Fruit fly (Drosophila melanogaster) whole organism, embryonic: ENCODE measurements around the gene CG13315.
A peak's percentile ranks its signal among the peaks of the same experiment; 100 is the strongest.

Experiments
- Atf3 ChIP-seq: fragments of 200-800 bp; sonication (Bioruptor generic); optimal IDR thresholded peaks from 3 replicates; lab custom pipeline; 2016; ENCODE audit warnings: missing biosample characterization, missing genetic modification characterization
- Bgb ChIP-seq: fragments of 200-800 bp; sonication (Bioruptor generic); IDR thresholded peaks from 2 replicates; pipeline ENCODE4 v1.3.6; 2022; ENCODE audit warnings: missing biosample characterization, missing genetic modification characterization; ENCODE audit not compliant: partially characterized antibody
- CG11247 ChIP-seq: fragments of 200-800 bp; sonication (Bioruptor generic); IDR thresholded peaks from 2 replicates; pipeline ENCODE4 v1.3.6; 2022; ENCODE audit warnings: missing biosample characterization, missing genetic modification characterization
- CG12071 ChIP-seq: fragments of 200-800 bp; sonication (Bioruptor generic); optimal IDR thresholded peaks from 3 replicates; lab custom pipeline; 2018; ENCODE audit warnings: missing biosample characterization, mild to moderate bottlenecking, missing genetic modification characterization
- CG12236 ChIP-seq: fragments of 200-800 bp; sonication (Bioruptor generic); optimal IDR thresholded peaks from 2 replicates; lab custom pipeline; 2016; ENCODE audit warnings: missing biosample characterization, missing genetic modification characterization
- CG13624 ChIP-seq: fragments of 200-800 bp; sonication (Bioruptor generic); optimal IDR thresholded peaks from 2 replicates; lab custom pipeline; 2016; ENCODE audit warnings: missing biosample characterization, missing genetic modification characterization
- CG14860 ChIP-seq: fragments of 200-800 bp; sonication (Bioruptor generic); IDR thresholded peaks from 3 replicates; pipeline ENCODE4 v1.3.6; 2022; ENCODE audit warnings: missing biosample characterization, missing genetic modification characterization; ENCODE audit not compliant: partially characterized antibody
- CG15696 ChIP-seq: fragments of 200-800 bp; sonication (Bioruptor generic); optimal IDR thresholded peaks from 2 replicates; lab custom pipeline; 2019; ENCODE audit warnings: missing biosample characterization, mild to moderate bottlenecking, missing genetic modification characterization, moderate library complexity
- CG32772 ChIP-seq: fragments of 200-800 bp; sonication (Bioruptor generic); IDR thresholded peaks from 2 replicates; pipeline ENCODE4 v1.3.6; 2022; ENCODE audit warnings: missing biosample characterization, missing genetic modification characterization
- CG34376 ChIP-seq: fragments of 200-800 bp; sonication (Bioruptor generic); optimal IDR thresholded peaks from 2 replicates; lab custom pipeline; 2018; ENCODE audit warnings: missing biosample characterization, mild to moderate bottlenecking, missing genetic modification characterization
- CG34422 ChIP-seq: fragments of 200-800 bp; sonication (Bioruptor generic); IDR thresholded peaks from 3 replicates; pipeline ENCODE4 v1.3.6; 2022; ENCODE audit warnings: missing biosample characterization, missing genetic modification characterization
- CG3847 ChIP-seq: fragments of 200-800 bp; sonication (Bioruptor generic); IDR thresholded peaks from 2 replicates; pipeline ENCODE4 v1.3.6; 2022; ENCODE audit warnings: missing biosample characterization, missing genetic modification characterization
- CG4854 ChIP-seq: fragments of 200-800 bp; sonication (Bioruptor generic); optimal IDR thresholded peaks from 2 replicates; lab custom pipeline; 2016; ENCODE audit warnings: missing biosample characterization, missing genetic modification characterization, inconsistent platforms
- CG6272 ChIP-seq: fragments of 200-800 bp; sonication (Bioruptor generic); IDR thresholded peaks from 2 replicates; pipeline ENCODE4 v1.3.6; 2022; ENCODE audit warnings: missing biosample characterization, missing genetic modification characterization
- CG6683 ChIP-seq: fragments of 200-800 bp; sonication (Bioruptor generic); optimal IDR thresholded peaks from 2 replicates; lab custom pipeline; 2017; ENCODE audit warnings: missing biosample characterization, mild to moderate bottlenecking, missing genetic modification characterization, missing genetic modification reagents
- CG7963 ChIP-seq: fragments of 200-800 bp; sonication (Bioruptor generic); IDR thresholded peaks from 3 replicates; pipeline ENCODE4 v1.3.6; 2022; ENCODE audit warnings: missing biosample characterization, missing genetic modification characterization; ENCODE audit not compliant: partially characterized antibody
- CG8388 ChIP-seq: fragments of 200-800 bp; sonication (Bioruptor generic); optimal IDR thresholded peaks from 2 replicates; lab custom pipeline; 2019; ENCODE audit warnings: missing biosample characterization, mild to moderate bottlenecking, missing genetic modification characterization, moderate library complexity
- CG9215 ChIP-seq: fragments of 200-800 bp; sonication (Bioruptor generic); IDR thresholded peaks from 2 replicates; pipeline ENCODE4 v1.3.6; 2022; ENCODE audit warnings: missing biosample characterization, missing genetic modification characterization
- CG9876 ChIP-seq: fragments of 200-800 bp; sonication (Bioruptor generic); optimal IDR thresholded peaks from 2 replicates; lab custom pipeline; 2016; ENCODE audit warnings: missing biosample characterization, missing genetic modification characterization
- CkIIα-i1 ChIP-seq: fragments of 200-800 bp; sonication (Bioruptor generic); IDR thresholded peaks from 2 replicates; pipeline ENCODE4 v1.3.6; 2022; ENCODE audit warnings: missing biosample characterization, missing genetic modification characterization
- Dbx ChIP-seq: fragments of 200-800 bp; sonication (Bioruptor generic); IDR thresholded peaks from 3 replicates; pipeline ENCODE4 v1.3.6; 2022; ENCODE audit warnings: missing biosample characterization, missing genetic modification characterization
- Fer1 ChIP-seq: fragments of 200-800 bp; sonication (Bioruptor generic); optimal IDR thresholded peaks from 2 replicates; lab custom pipeline; 2017; ENCODE audit warnings: missing biosample characterization, mild to moderate bottlenecking, missing genetic modification characterization
- HLH54F ChIP-seq: fragments of 200-800 bp; sonication (Bioruptor generic); optimal IDR thresholded peaks from 3 replicates; lab custom pipeline; 2016; ENCODE audit warnings: missing biosample characterization, missing genetic modification characterization
- Kr ChIP-seq: fragments of 200-800 bp; sonication (Bioruptor generic); optimal IDR thresholded peaks from 2 replicates; lab custom pipeline; 2017; ENCODE audit warnings: missing biosample characterization, mild to moderate bottlenecking, missing genetic modification characterization
- Lim3 ChIP-seq: fragments of 200-800 bp; sonication (Bioruptor generic); IDR thresholded peaks from 2 replicates; pipeline ENCODE4 v1.3.6; 2022; ENCODE audit warnings: missing biosample characterization, missing genetic modification characterization
- Mad ChIP-seq: fragments of 200-800 bp; sonication (Bioruptor generic); optimal IDR thresholded peaks from 2 replicates; lab custom pipeline; 2016; ENCODE audit warnings: missing biosample characterization, missing genetic modification characterization
- Meics ChIP-seq: fragments of 200-800 bp; sonication (Bioruptor generic); optimal IDR thresholded peaks from 2 replicates; lab custom pipeline; 2017; ENCODE audit warnings: missing biosample characterization, mild to moderate bottlenecking, missing genetic modification characterization
- Ptx1 ChIP-seq: fragments of 200-800 bp; sonication (Bioruptor generic); IDR thresholded peaks from 2 replicates; pipeline ENCODE4 v1.3.6; 2022; ENCODE audit warnings: missing biosample characterization, missing genetic modification characterization
- Rfx ChIP-seq: fragments of 200-800 bp; sonication (Bioruptor generic); IDR thresholded peaks from 2 replicates; pipeline ENCODE4 v1.3.6; 2022; ENCODE audit warnings: missing biosample characterization, missing genetic modification characterization
- TFAM ChIP-seq: fragments of 200-800 bp; sonication (Bioruptor generic); optimal IDR thresholded peaks from 2 replicates; lab custom pipeline; 2017; ENCODE audit warnings: missing biosample characterization, missing genetic modification characterization, inconsistent platforms
- Xrp1 ChIP-seq: fragments of 200-800 bp; sonication (Bioruptor generic); IDR thresholded peaks from 2 replicates; pipeline ENCODE4 v1.3.6; 2022; ENCODE audit warnings: missing biosample characterization, missing genetic modification characterization
- ap ChIP-seq: fragments of 200-800 bp; sonication (Bioruptor generic); IDR thresholded peaks from 2 replicates; pipeline ENCODE4 v1.3.6; 2022; ENCODE audit warnings: missing biosample characterization, missing genetic modification characterization
- ase ChIP-seq: fragments of 200-800 bp; sonication (Bioruptor generic); IDR thresholded peaks from 3 replicates; pipeline ENCODE4 v1.3.6; 2022; ENCODE audit warnings: missing biosample characterization, missing genetic modification characterization
- bbx ChIP-seq: fragments of 200-800 bp; sonication (Bioruptor generic); IDR thresholded peaks from 2 replicates; pipeline ENCODE4 v1.3.6; 2022; ENCODE audit warnings: missing biosample characterization, missing genetic modification characterization; ENCODE audit not compliant: partially characterized antibody
- chif ChIP-seq, 2 experiments: fragments of 200-800 bp; sonication (Bioruptor generic); optimal IDR thresholded peaks; 3 replicates each; lab custom pipeline; 2016; ENCODE audit warnings: missing biosample characterization in 2 of 2, missing genetic modification characterization in 2 of 2
- croc ChIP-seq: fragments of 200-800 bp; sonication (Bioruptor generic); conservative IDR thresholded peaks from 3 replicates; pipeline ENCODE4 v1.3.6; 2022; ENCODE audit warnings: missing biosample characterization, missing genetic modification characterization
- crp ChIP-seq, 2 experiments: fragments of 200-800 bp; sonication (Bioruptor generic); optimal IDR thresholded peaks; 2 replicates in 1 of 2; 3 replicates in 1 of 2; lab custom pipeline; 2017; ENCODE audit warnings: missing biosample characterization in 2 of 2, missing genetic modification characterization in 2 of 2, mild to moderate bottlenecking in 1 of 2, moderate library complexity in 1 of 2
- dati ChIP-seq: fragments of 200-800 bp; sonication (Bioruptor generic); IDR thresholded peaks from 2 replicates; pipeline ENCODE4 v1.3.6; 2022; ENCODE audit warnings: missing biosample characterization, missing genetic modification characterization
- gsb ChIP-seq: fragments of 200-800 bp; sonication (Bioruptor generic); IDR thresholded peaks from 2 replicates; pipeline ENCODE4 v1.3.6; 2022; ENCODE audit warnings: missing biosample characterization, missing genetic modification characterization
- ind ChIP-seq: fragments of 200-800 bp; sonication (Bioruptor generic); optimal IDR thresholded peaks from 3 replicates; lab custom pipeline; 2016; ENCODE audit warnings: missing biosample characterization, missing genetic modification characterization
- jigr1 ChIP-seq: fragments of 200-800 bp; sonication (Bioruptor generic); IDR thresholded peaks from 3 replicates; pipeline ENCODE4 v1.3.6; 2022; ENCODE audit warnings: missing biosample characterization, missing genetic modification characterization
- kni ChIP-seq: fragments of 200-800 bp; sonication (Bioruptor generic); optimal IDR thresholded peaks from 3 replicates; lab custom pipeline; 2017; ENCODE audit warnings: mild to moderate bottlenecking, missing biosample characterization, missing genetic modification reagents, missing genetic modification characterization
- oc ChIP-seq: fragments of 200-800 bp; sonication (Bioruptor generic); optimal IDR thresholded peaks from 2 replicates; lab custom pipeline; 2018; ENCODE audit warnings: missing biosample characterization, mild to moderate bottlenecking, missing genetic modification characterization, moderate library complexity
- slbo ChIP-seq: fragments of 200-800 bp; sonication (Bioruptor generic); IDR thresholded peaks from 2 replicates; pipeline ENCODE4 v1.3.6; 2022; ENCODE audit warnings: missing biosample characterization, missing genetic modification characterization
- ssp ChIP-seq: fragments of 200-800 bp; sonication (Bioruptor generic); IDR thresholded peaks from 2 replicates; pipeline ENCODE4 v1.3.6; 2022; ENCODE audit warnings: missing biosample characterization, missing genetic modification characterization
- sug ChIP-seq: fragments of 200-800 bp; optimal IDR thresholded peaks from 2 replicates; lab custom pipeline; 2019; ENCODE audit warnings: missing biosample characterization, mild to moderate bottlenecking, missing genetic modification characterization, moderate library complexity
- unc-4 ChIP-seq: fragments of 200-800 bp; sonication (Bioruptor generic); IDR thresholded peaks from 2 replicates; pipeline ENCODE4 v1.3.6; 2022; ENCODE audit warnings: missing biosample characterization, missing genetic modification characterization; ENCODE audit not compliant: partially characterized antibody
- unpg ChIP-seq: fragments of 200-800 bp; sonication (Bioruptor generic); optimal IDR thresholded peaks from 3 replicates; lab custom pipeline; 2018; ENCODE audit warnings: missing biosample characterization, mild to moderate bottlenecking, missing genetic modification characterization, moderate library complexity
- vnd ChIP-seq: fragments of 200-800 bp; sonication (Bioruptor generic); IDR thresholded peaks from 3 replicates; pipeline ENCODE4 v1.3.6; 2022; ENCODE audit warnings: missing biosample characterization, missing genetic modification characterization; ENCODE audit not compliant: partially characterized antibody
- zfh2 ChIP-seq: fragments of 200-800 bp; sonication (Bioruptor generic); optimal IDR thresholded peaks from 2 replicates; lab custom pipeline; 2016; ENCODE audit warnings: missing biosample characterization, missing genetic modification characterization

CG13315 gene

dm6 chr3L:9057429-9058088, 39.1 kb upstream of the CG13315 start (continued):
- TF ChIP-seq unpg (peak; percentile 91), CG34422 (GFP tag; lab: Robert Waterston, UW) (peak; percentile 86), CG14860 (GFP tag; lab: Robert Waterston, UW) (no peak), vnd (no peak), zfh2 (GFP tag; lab: Kevin White, UChicago) (peak; percentile 43), CG6272 (GFP tag; lab: Robert Waterston, UW) (peak; percentile 79), CG9876 (no peak), gsb (peak; percentile 57; the same call in 1 of the 2 replicates), Meics (GFP tag; lab: Kevin White, UChicago) (peak; percentile 93), CG12071 (GFP tag; lab: Kevin White, UChicago) (peak; percentile 78), crp (GFP tag; optimal IDR thresholded peaks at IDR 0.05; lab: Kevin White, UChicago) (peak in 1 of 2 experiments; percentile 42), HLH54F (GFP tag; lab: Kevin White, UChicago) (peak; percentile 47), Kr (GFP tag; lab: Kevin White, UChicago) (no peak), CG9215 (peak; percentile 89), CG15696 (tag; lab: Kevin White, UChicago) (peak; percentile 71), Bgb (GFP tag; lab: Robert Waterston, UW) (no peak), ap (GFP tag; lab: Robert Waterston, UW) (peak; percentile 78), kni (peak; percentile 23), ind (GFP tag; lab: Kevin White, UChicago) (peak; percentile 87), TFAM (GFP tag; lab: Kevin White, UChicago) (peak; percentile 16), CG32772 (GFP tag; lab: Robert Waterston, UW) (peak; percentile 90), sug (tag; lab: Kevin White, UChicago) (peak; percentile 92), CG12236 (no peak), Mad (GFP tag; lab: Kevin White, UChicago) (peak; percentile 46), Lim3 (peak; percentile 31; the same call in 1 of the 2 replicates), CG8388 (GFP tag; lab: Kevin White, UChicago) (peak; percentile 90), Ptx1 (GFP tag; lab: Robert Waterston, UW) (peak; percentile 89), slbo (peak; percentile 95), CG11247 (peak; percentile 80), Rfx (GFP tag; lab: Robert Waterston, UW) (peak; percentile 92), Xrp1 (GFP tag; lab: Robert Waterston, UW) (peak; percentile 94), Atf3 (GFP tag; lab: Kevin White, UChicago) (no peak), dati (GFP tag; lab: Robert Waterston, UW) (peak; percentile 54), CG34376 (peak; percentile 86), unc-4 (GFP tag; lab: Robert Waterston, UW) (no peak), Dbx (GFP tag; lab: Robert Waterston, UW) (peak; percentile 96), chif (GFP tag; optimal IDR thresholded peaks at IDR 0.05; lab: Kevin White, UChicago) (peak; percentile 57 to 60), CG4854 (GFP tag; lab: Kevin White, UChicago) (peak; percentile 80), CG7963 (GFP tag; lab: Robert Waterston, UW) (no peak), bbx (GFP tag; lab: Robert Waterston, UW) (no peak), CG13624 (GFP tag; lab: Kevin White, UChicago) (peak; percentile 67), jigr1 (peak; percentile 78; the same call in 2 of the 3 replicates), CG3847 (GFP tag; lab: Robert Waterston, UW) (peak; percentile 90), CG6683 (GFP tag; lab: Kevin White, UChicago) (peak; percentile 89), ssp (GFP tag; lab: Robert Waterston, UW) (peak; percentile 82), ase (GFP tag; lab: Robert Waterston, UW) (peak; percentile 76; the same call in 1 of the 3 replicates), croc (GFP tag; lab: Robert Waterston, UW) (peak; percentile 86), Fer1 (GFP tag; lab: Kevin White, UChicago) (peak; percentile 96), CkIIα-i1 (GFP tag; lab: Robert Waterston, UW) (no peak), oc (peak; percentile 80)
